Worm (Caenorhabditis elegans) whole organism, L3 larva: ENCODE measurements around the gene dis-3.

ENCODE experiments used
- elt-3 ChIP-seq, 3 experiments: fragments of 150-350 bp in 1 of 3; sonication (generic microtip) in 2 of 3; optimal IDR thresholded peaks; 2 replicates in 2 of 3; 4 replicates in 1 of 3; lab custom pipeline; 2014 to 2017; ENCODE audit warnings: missing biosample characterization in 3 of 3, missing genetic modification characterization in 3 of 3
- unc-62 ChIP-seq: fragments of 150-350 bp; sonication (generic microtip); optimal IDR thresholded peaks from 4 replicates; lab custom pipeline; 2014; ENCODE audit warnings: missing biosample characterization, missing genetic modification reagents, missing genetic modification characterization

DNA sequence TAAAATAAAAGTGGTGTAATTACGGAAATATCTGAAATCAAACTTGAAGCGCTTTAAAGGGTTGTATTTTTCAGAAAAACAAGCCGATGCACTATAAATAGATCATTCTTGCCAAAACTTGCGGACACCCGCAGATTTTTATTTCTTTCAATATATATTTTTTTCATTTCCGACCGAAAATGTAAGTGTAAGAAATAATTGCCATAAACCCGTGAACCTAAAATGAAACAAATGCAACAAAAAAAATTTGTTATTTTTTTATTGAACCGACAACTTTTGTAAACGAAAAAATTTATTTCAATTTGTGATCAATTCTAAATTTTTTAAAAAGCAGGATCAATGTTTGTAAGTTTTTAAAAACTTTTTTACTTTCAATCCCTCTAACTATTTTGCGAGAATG is 16.2 kb upstream of the dis-3 start, which contains the start of gene W01B6.6:
- no peak for TF ChIP-seq elt-3 (tag; optimal IDR thresholded peaks at IDR 0.05; lab: Kevin White, UChicago)
- TF ChIP-seq unc-62 (GFP tag; lab: Kevin White, UChicago), result no peak
